Comparison of ENCODE assay signal across 7 worm cellular contexts in genomic region chrIV:13877707-13878106, ce11.
TF ChIP-seq lines count a peak whose summit lies in the region.

No protein-coding gene starts in this region.

TF ChIP-seq in whole organism, L1 larva, 84 proteins besides CTCF, POLR2A, EP300 and RAD21 (continues in another document):
- 0 out of 2 replicates have a peak, but pooled peaks have one; percentile 30 for TF ChIP-seq nhr-19 (GFP tag; conservative IDR thresholded peaks at IDR 0.05; lab: Robert Waterston, UW)
- TF ChIP-seq fkh-10 (GFP tag; optimal IDR thresholded peaks at IDR 0.05; lab: Kevin White, UChicago): peak; percentile 7
- TF ChIP-seq snpc-4 (tag; optimal IDR thresholded peaks at IDR 0.05; lab: Kevin White, UChicago): peak; percentile 27
- TF ChIP-seq dpl-1 (GFP tag; optimal IDR thresholded peaks at IDR 0.05; lab: Kevin White, UChicago): peak in 1 of 3 experiments; percentile 32
- no peak for TF ChIP-seq nhr-77 (tag; optimal IDR thresholded peaks at IDR 0.05; lab: Kevin White, UChicago)
- TF ChIP-seq dsc-1 (tag; optimal IDR thresholded peaks at IDR 0.05; lab: Kevin White, UChicago): peak; percentile 23
- TF ChIP-seq xbp-1 (tag; optimal IDR thresholded peaks at IDR 0.05; lab: Kevin White, UChicago): peak; percentile 33
- no peak for TF ChIP-seq Y116A8C.19 (tag; optimal IDR thresholded peaks at IDR 0.05; lab: Kevin White, UChicago; ENCODE audit: borderline replicate concordance)
- no peak for TF ChIP-seq tlp-1 (tag; optimal IDR thresholded peaks at IDR 0.05; lab: Kevin White, UChicago)
- peak; percentile 71 for TF ChIP-seq rnt-1 (tag; optimal IDR thresholded peaks at IDR 0.05; lab: Kevin White, UChicago)
- peak; percentile 89 for TF ChIP-seq lin-14 (GFP tag; optimal IDR thresholded peaks at IDR 0.05; lab: Kevin White, UChicago)
- 0 out of 2 replicates have a peak, but pooled peaks have one; percentile 5 for TF ChIP-seq isw-1 (GFP tag; IDR thresholded peaks at IDR 0.05; lab: Robert Waterston, UW)

TF ChIP-seq in whole organism, L2 larva, 48 proteins besides CTCF, POLR2A, EP300 and RAD21 (continues in another document):
- peak; percentile 47 for TF ChIP-seq Y55F3AM.14 (GFP tag; optimal IDR thresholded peaks at IDR 0.05; lab: Kevin White, UChicago)
- TF ChIP-seq sma-9 (GFP tag; optimal IDR thresholded peaks at IDR 0.05; lab: Kevin White, UChicago): peak; percentile 11
- TF ChIP-seq sma-9 (tag; optimal IDR thresholded peaks at IDR 0.05; lab: Kevin White, UChicago): no peak
- peak; percentile 65 for TF ChIP-seq F13H6.1 (tag; optimal IDR thresholded peaks at IDR 0.05; lab: Kevin White, UChicago)
- TF ChIP-seq lin-11 (tag; optimal IDR thresholded peaks at IDR 0.05; lab: Kevin White, UChicago): peak; percentile 13
- TF ChIP-seq lin-39 (tag; optimal IDR thresholded peaks at IDR 0.05; lab: Kevin White, UChicago): no peak
- no peak for TF ChIP-seq ztf-1 (GFP tag; conservative IDR thresholded peaks at IDR 0.05; lab: Robert Waterston, UW)
- peak; percentile 78 for TF ChIP-seq unc-55 (GFP tag; optimal IDR thresholded peaks at IDR 0.05; lab: Kevin White, UChicago)
- TF ChIP-seq lsy-2 (tag; optimal IDR thresholded peaks at IDR 0.05; lab: Kevin White, UChicago): peak; percentile 6 to 73
- no peak for TF ChIP-seq mdl-1 (tag; optimal IDR thresholded peaks at IDR 0.05; lab: Kevin White, UChicago)
- peak; percentile 41 for TF ChIP-seq zag-1 (tag; optimal IDR thresholded peaks at IDR 0.05; lab: Kevin White, UChicago)
- TF ChIP-seq nhr-129 (tag; optimal IDR thresholded peaks at IDR 0.05; lab: Kevin White, UChicago): peak; percentile 97
- peak; percentile 71 for TF ChIP-seq C34F6.9 (tag; optimal IDR thresholded peaks at IDR 0.05; lab: Kevin White, UChicago)

TF ChIP-seq in whole organism, L3 larva, 47 proteins besides CTCF, POLR2A, EP300 and RAD21 (continues in another document):
- TF ChIP-seq lin-39 (tag; optimal IDR thresholded peaks at IDR 0.05; lab: Kevin White, UChicago): peak; percentile 92
- TF ChIP-seq hmg-11 (tag; optimal IDR thresholded peaks at IDR 0.05; lab: Kevin White, UChicago): peak; percentile 82
- no peak for TF ChIP-seq skn-1 (tag; optimal IDR thresholded peaks at IDR 0.05; lab: Kevin White, UChicago)
- no peak for TF ChIP-seq nhr-11 (tag; optimal IDR thresholded peaks at IDR 0.05; lab: Kevin White, UChicago)
- TF ChIP-seq ceh-16 (tag; optimal IDR thresholded peaks at IDR 0.05; lab: Kevin White, UChicago): no peak
- TF ChIP-seq ceh-82 (tag; optimal IDR thresholded peaks at IDR 0.05; lab: Kevin White, UChicago): no peak
- no peak for TF ChIP-seq fkh-2 (tag; optimal IDR thresholded peaks at IDR 0.05; lab: Kevin White, UChicago)
- no peak for TF ChIP-seq unc-62 (GFP tag; optimal IDR thresholded peaks at IDR 0.05; lab: Kevin White, UChicago)
- no peak for TF ChIP-seq jun-1 (tag; optimal IDR thresholded peaks at IDR 0.05; lab: Kevin White, UChicago)
- TF ChIP-seq elt-1 (tag; optimal IDR thresholded peaks at IDR 0.05; lab: Kevin White, UChicago): no peak
- no peak for TF ChIP-seq elt-2 (tag; optimal IDR thresholded peaks at IDR 0.05; lab: Kevin White, UChicago)
- TF ChIP-seq ztf-4 (tag; optimal IDR thresholded peaks at IDR 0.05; lab: Kevin White, UChicago): no peak
- no peak for TF ChIP-seq nhr-43 (tag; optimal IDR thresholded peaks at IDR 0.05; lab: Kevin White, UChicago; ENCODE audit: poor library complexity, severe bottlenecking)
- TF ChIP-seq ceh-28 (tag; optimal IDR thresholded peaks at IDR 0.05; lab: Kevin White, UChicago): no peak

TF ChIP-seq in whole organism, L4 larva, 104 proteins besides CTCF, POLR2A, EP300 and RAD21 (continues in another document):
- 0 out of 2 replicates have a peak, but pooled peaks have one; percentile 4 for TF ChIP-seq D1046.2 (GFP tag; IDR thresholded peaks at IDR 0.05; lab: Robert Waterston, UW)
- peak; percentile 66 for TF ChIP-seq mep-1 (tag; optimal IDR thresholded peaks at IDR 0.05; lab: Kevin White, UChicago)
- no peak for TF ChIP-seq jun-1 (tag; optimal IDR thresholded peaks at IDR 0.05; lab: Kevin White, UChicago)
- peak; percentile 29 for TF ChIP-seq rbr-2 (tag; optimal IDR thresholded peaks at IDR 0.05; lab: Kevin White, UChicago)
- peak in 1 of 2 experiments; percentile 61 for TF ChIP-seq lsy-2 (tag; optimal IDR thresholded peaks at IDR 0.05; lab: Kevin White, UChicago)
- peak; percentile 50 for TF ChIP-seq nhr-11 (tag; optimal IDR thresholded peaks at IDR 0.05; lab: Kevin White, UChicago)
- no peak for TF ChIP-seq gei-8 (GFP tag; optimal IDR thresholded peaks at IDR 0.05; lab: Kevin White, UChicago)
- TF ChIP-seq dmd-8 (GFP tag; IDR thresholded peaks at IDR 0.05; lab: Robert Waterston, UW): no peak
- no peak for TF ChIP-seq skn-1 (tag; optimal IDR thresholded peaks at IDR 0.05; lab: Kevin White, UChicago)
- TF ChIP-seq fos-1 (tag; optimal IDR thresholded peaks at IDR 0.05; lab: Kevin White, UChicago): no peak
- peak; percentile 63; the same call in 1 of the 2 replicates for TF ChIP-seq hmg-1.1 (GFP tag; IDR thresholded peaks at IDR 0.05; lab: Robert Waterston, UW)
- no peak for TF ChIP-seq nhr-10 (tag; optimal IDR thresholded peaks at IDR 0.05; lab: Kevin White, UChicago)
- no peak for TF ChIP-seq vab-7 (GFP tag; IDR thresholded peaks at IDR 0.05; lab: Robert Waterston, UW)
- TF ChIP-seq hlh-11 (tag; optimal IDR thresholded peaks at IDR 0.05; lab: Kevin White, UChicago): no peak

TF ChIP-seq in whole organism, late embryonic, 69 proteins besides CTCF, POLR2A, EP300 and RAD21:
- TF ChIP-seq ceh-18 (tag; optimal IDR thresholded peaks at IDR 0.05; lab: Kevin White, UChicago) (peak; percentile 51), unc-42 (tag; optimal IDR thresholded peaks at IDR 0.05; lab: Kevin White, UChicago) (peak; percentile 59), nfya-1 (tag; optimal IDR thresholded peaks at IDR 0.05; lab: Kevin White, UChicago) (peak; percentile 8), pat-9 (tag; optimal IDR thresholded peaks at IDR 0.05; lab: Kevin White, UChicago) (no peak), ceh-31 (tag; optimal IDR thresholded peaks at IDR 0.05; lab: Kevin White, UChicago) (peak; percentile 34), tbx-2 (tag; optimal IDR thresholded peaks at IDR 0.05; lab: Kevin White, UChicago) (peak; percentile 20)

TF ChIP-seq in whole organism, mixed stage, embryonic, 35 proteins besides CTCF, POLR2A, EP300 and RAD21:
- TF ChIP-seq ces-1 (GFP tag; optimal IDR thresholded peaks at IDR 0.05; lab: Kevin White, UChicago) (peak; percentile 57), hlh-1 (tag; optimal IDR thresholded peaks at IDR 0.05; lab: Kevin White, UChicago) (peak; percentile 15), nhr-2 (tag; optimal IDR thresholded peaks at IDR 0.05; lab: Kevin White, UChicago) (no peak)

TF ChIP-seq in whole organism, young adult, 124 proteins besides CTCF, POLR2A, EP300 and RAD21:
- TF ChIP-seq madf-10 (tag; optimal IDR thresholded peaks at IDR 0.05; lab: Kevin White, UChicago) (peak; percentile 95), attf-5 (GFP tag; optimal IDR thresholded peaks at IDR 0.05; lab: Kevin White, UChicago) (peak; percentile 21), lir-1 (GFP tag; conservative IDR thresholded peaks at IDR 0.05; lab: Robert Waterston, UW) (no peak), cebp-1 (GFP tag; IDR thresholded peaks at IDR 0.05; lab: Robert Waterston, UW) (no peak), cebp-1 (tag; optimal IDR thresholded peaks at IDR 0.05; lab: Kevin White, UChicago) (peak; percentile 44), tbx-9 (tag; optimal IDR thresholded peaks at IDR 0.05; lab: Kevin White, UChicago; ENCODE audit: borderline replicate concordance) (no peak), K12H6.12 (tag; optimal IDR thresholded peaks at IDR 0.05; lab: Kevin White, UChicago) (peak; percentile 2), sptf-2 (GFP tag; optimal IDR thresholded peaks at IDR 0.05; lab: Kevin White, UChicago) (no peak)
